Fruit fly (Drosophila melanogaster): ENCODE measurements around the gene pyx.

DNA sequence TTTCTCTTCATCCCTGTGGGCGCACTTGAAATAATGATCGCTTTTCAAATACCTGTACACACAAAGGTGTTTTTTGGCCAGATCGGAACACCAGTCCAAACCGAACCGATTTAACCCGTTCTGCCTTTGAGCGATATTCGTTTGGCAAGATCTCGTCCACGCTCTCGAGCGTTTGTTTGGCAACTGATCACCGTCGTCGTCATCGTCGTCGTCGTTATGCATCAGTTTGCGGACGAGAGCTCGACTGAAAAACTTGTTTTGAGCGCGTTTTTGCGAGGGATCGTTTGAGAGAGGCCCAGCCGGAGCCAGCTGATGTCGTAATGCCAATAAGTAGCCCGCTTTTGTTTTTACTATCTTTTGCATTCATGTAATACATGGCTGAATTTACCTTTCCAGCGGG is 44.4 kb downstream of the pyx start:
- TF ChIP-seq Sin3A (optimal IDR thresholded peaks at IDR 0.05) (no peak), ttk (optimal IDR thresholded peaks at IDR 0.05) (no peak), psq (optimal IDR thresholded peaks at IDR 0.05) (no peak), h (optimal IDR thresholded peaks at IDR 0.05) (no peak), Myc (optimal IDR thresholded peaks at IDR 0.05) (no peak), insv (optimal IDR thresholded peaks at IDR 0.05) (no peak)

All from Kc167 (cell line).